Worm (Caenorhabditis elegans) whole organism, L1 larva: ENCODE data around the gene C29E4.10.

Source experiments
- C16A3.4 ChIP-seq: fragments of 150-350 bp; optimal IDR thresholded peaks from 2 replicates; lab custom pipeline; 2014; ENCODE audit warnings: missing biosample characterization, missing genetic modification characterization
- C34B4.2 ChIP-seq: sonication (generic microtip); optimal IDR thresholded peaks from 2 replicates; lab custom pipeline; 2017; ENCODE audit warnings: mild to moderate bottlenecking, missing genetic modification characterization, missing compliant biosample characterization
- Y116A8C.19 ChIP-seq: sonication (generic microtip); optimal IDR thresholded peaks from 2 replicates; lab custom pipeline; 2016; ENCODE audit warnings: missing compliant biosample characterization, missing genetic modification characterization, borderline replicate concordance
- aly-2 ChIP-seq: fragments of 150-350 bp; optimal IDR thresholded peaks from 2 replicates; lab custom pipeline; 2014; ENCODE audit warnings: missing biosample characterization, missing genetic modification characterization
- ama-1 ChIP-seq: fragments of 150-350 bp; optimal IDR thresholded peaks from 2 replicates; lab custom pipeline; 2014
- ceh-63 ChIP-seq: fragments of 200-800 bp; sonication (Bioruptor generic); optimal IDR thresholded peaks from 2 replicates; lab custom pipeline; 2018; ENCODE audit warnings: mild to moderate bottlenecking, missing genetic modification characterization, missing compliant biosample characterization
- ceh-8 ChIP-seq: fragments of 200-800 bp; sonication (Bioruptor generic); optimal IDR thresholded peaks from 2 replicates; lab custom pipeline; 2018; ENCODE audit warnings: mild to moderate bottlenecking, missing genetic modification characterization, moderate library complexity, missing compliant biosample characterization
- ces-1 ChIP-seq: fragments of 150-350 bp; optimal IDR thresholded peaks from 2 replicates; lab custom pipeline; 2014; ENCODE audit warnings: missing biosample characterization, missing genetic modification reagents, missing genetic modification characterization
- dpl-1 ChIP-seq, 3 experiments: fragments of 150-350 bp in 2 of 3; sonication (generic microtip) in 1 of 3; optimal IDR thresholded peaks; 2 replicates each; lab custom pipeline; 2014 to 2017; ENCODE audit warnings: missing biosample characterization in 3 of 3, missing genetic modification characterization in 3 of 3, missing genetic modification reagents in 3 of 3
- dsc-1 ChIP-seq: sonication (generic microtip); optimal IDR thresholded peaks from 2 replicates; lab custom pipeline; 2016; ENCODE audit warnings: mild to moderate bottlenecking, missing genetic modification characterization, missing compliant biosample characterization
- efl-1 ChIP-seq, 4 experiments: fragments of 150-350 bp; optimal IDR thresholded peaks in 3 of 4; peaks in 1 of 4; 1 replicate in 1 of 4; 2 replicates in 3 of 4; lab custom pipeline; 2014; ENCODE audit warnings: missing biosample characterization in 2 of 4, missing genetic modification characterization in 2 of 4, missing genetic modification reagents in 2 of 4
- egl-27 ChIP-seq, 2 experiments: fragments of 150-350 bp in 1 of 2; sonication (generic microtip); optimal IDR thresholded peaks; 3 replicates each; lab custom pipeline; 2017 to 2018; ENCODE audit warnings: missing biosample characterization in 2 of 2, missing genetic modification characterization in 2 of 2, missing genetic modification reagents in 2 of 2
- elt-2 ChIP-seq: sonication (generic microtip); optimal IDR thresholded peaks from 2 replicates; lab custom pipeline; 2016; ENCODE audit warnings: missing genetic modification characterization, mild to moderate bottlenecking, inconsistent platforms, missing compliant biosample characterization, missing genetic modification reagents
- elt-3 ChIP-seq, 6 experiments: fragments of 150-350 bp in 1 of 6; sonication (generic microtip); optimal IDR thresholded peaks; 2 replicates each; lab custom pipeline; 2017 to 2018; ENCODE audit warnings: missing biosample characterization in 6 of 6, missing genetic modification characterization in 6 of 6, inconsistent platforms in 1 of 6
- ets-5 ChIP-seq: fragments of 200-800 bp; sonication (Bioruptor generic); IDR thresholded peaks from 2 replicates; pipeline ENCODE4 v1.3.6; 2022; ENCODE audit warnings: missing genetic modification characterization, missing compliant biosample characterization
- fkh-4 ChIP-seq: sonication (generic microtip); optimal IDR thresholded peaks from 2 replicates; lab custom pipeline; 2016; ENCODE audit warnings: missing compliant biosample characterization, missing genetic modification characterization, borderline replicate concordance
- hlh-17 ChIP-seq: fragments of 200-800 bp; sonication (Bioruptor generic); optimal IDR thresholded peaks from 2 replicates; lab custom pipeline; 2018; ENCODE audit warnings: missing genetic modification characterization, mild to moderate bottlenecking, missing compliant biosample characterization, moderate library complexity, borderline replicate concordance
- hlh-4 ChIP-seq: sonication (generic microtip); optimal IDR thresholded peaks from 2 replicates; lab custom pipeline; 2016; ENCODE audit warnings: mild to moderate bottlenecking, missing genetic modification characterization, missing compliant biosample characterization
- irx-1 ChIP-seq: sonication (generic microtip); optimal IDR thresholded peaks from 2 replicates; lab custom pipeline; 2016; ENCODE audit warnings: missing genetic modification characterization, missing compliant biosample characterization
- lin-13 ChIP-seq: fragments of 150-350 bp; optimal IDR thresholded peaks from 2 replicates; lab custom pipeline; 2014; ENCODE audit warnings: missing biosample characterization, missing genetic modification reagents, missing genetic modification characterization
- lin-35 ChIP-seq, 2 experiments: fragments of 150-350 bp; optimal IDR thresholded peaks; 2 replicates each; lab custom pipeline; 2014; ENCODE audit warnings: missing biosample characterization in 2 of 2, missing genetic modification characterization in 2 of 2, missing genetic modification reagents in 2 of 2
- lsy-2 ChIP-seq, 2 experiments: fragments of 150-350 bp; optimal IDR thresholded peaks; 2 replicates each; lab custom pipeline; 2014; ENCODE audit warnings: missing biosample characterization in 2 of 2, missing genetic modification characterization in 2 of 2
- mab-9 ChIP-seq: fragments of 200-800 bp; sonication (Bioruptor generic); IDR thresholded peaks from 2 replicates; pipeline ENCODE4 v1.3.6; 2022; ENCODE audit warnings: missing genetic modification reagents, missing genetic modification characterization, missing compliant biosample characterization
- mef-2 ChIP-seq: fragments of 150-350 bp; optimal IDR thresholded peaks from 2 replicates; lab custom pipeline; 2014; ENCODE audit warnings: missing biosample characterization, missing genetic modification characterization
- mep-1 ChIP-seq: fragments of 150-350 bp; optimal IDR thresholded peaks from 2 replicates; lab custom pipeline; 2014; ENCODE audit warnings: missing biosample characterization, missing genetic modification characterization
- nhr-19 ChIP-seq: fragments of 200-800 bp; sonication (Bioruptor generic); conservative IDR thresholded peaks from 2 replicates; pipeline ENCODE4 v1.3.6; 2022; ENCODE audit warnings: missing genetic modification characterization, missing compliant biosample characterization
- nhr-237 ChIP-seq: fragments of 150-350 bp; optimal IDR thresholded peaks from 2 replicates; lab custom pipeline; 2014; ENCODE audit warnings: missing biosample characterization, missing genetic modification characterization
- nhr-71 ChIP-seq: sonication (generic microtip); optimal IDR thresholded peaks from 2 replicates; lab custom pipeline; 2016; ENCODE audit warnings: mild to moderate bottlenecking, missing genetic modification characterization, moderate library complexity, missing compliant biosample characterization
- nhr-76 ChIP-seq: sonication (generic microtip); optimal IDR thresholded peaks from 2 replicates; lab custom pipeline; 2017; ENCODE audit warnings: missing biosample characterization, missing genetic modification characterization
- nhr-85 ChIP-seq: sonication (generic microtip); peaks from one replicate; lab custom pipeline; 2016; ENCODE audit warnings: missing genetic modification characterization, inconsistent platforms, missing compliant biosample characterization
- skn-1 ChIP-seq: fragments of 150-350 bp; optimal IDR thresholded peaks from 2 replicates; lab custom pipeline; 2014; ENCODE audit warnings: missing biosample characterization, missing genetic modification characterization
- snpc-4 ChIP-seq: fragments of 150-350 bp; optimal IDR thresholded peaks from 2 replicates; lab custom pipeline; 2014; ENCODE audit warnings: missing biosample characterization, missing genetic modification characterization
- sup-37 ChIP-seq: fragments of 200-800 bp; sonication (Bioruptor generic); optimal IDR thresholded peaks from 2 replicates; lab custom pipeline; 2018; ENCODE audit warnings: mild to moderate bottlenecking, missing genetic modification characterization, missing compliant biosample characterization
- unc-130 ChIP-seq: fragments of 150-350 bp; optimal IDR thresholded peaks from 2 replicates; lab custom pipeline; 2017; ENCODE audit warnings: missing biosample characterization, missing genetic modification characterization, inconsistent platforms
- unc-30 ChIP-seq: sonication (generic microtip); optimal IDR thresholded peaks from 2 replicates; lab custom pipeline; 2017; ENCODE audit warnings: missing biosample characterization, missing genetic modification characterization
- unc-86 ChIP-seq: sonication (generic microtip); optimal IDR thresholded peaks from 2 replicates; lab custom pipeline; 2016; ENCODE audit warnings: missing genetic modification characterization, missing compliant biosample characterization
- unc-98 ChIP-seq: fragments of 200-800 bp; sonication (Bioruptor generic); IDR thresholded peaks from 2 replicates; pipeline ENCODE4 v1.3.6; 2022; ENCODE audit warnings: missing genetic modification characterization, missing compliant biosample characterization
- zag-1 ChIP-seq: fragments of 150-350 bp; optimal IDR thresholded peaks from 2 replicates; lab custom pipeline; 2014; ENCODE audit warnings: missing biosample characterization, missing genetic modification characterization
- ztf-11 ChIP-seq, 2 experiments: sonication (generic microtip); optimal IDR thresholded peaks; 2 replicates each; lab custom pipeline; 2016 to 2017; ENCODE audit warnings: missing genetic modification characterization in 2 of 2, missing biosample characterization in 1 of 2, missing compliant biosample characterization in 1 of 2

The C29E4.10 gene

ce11 chrIII:7973968-7974607 lies 36.4 kb downstream of the C29E4.10 start (continued):
- peak in 3 of 6 experiments; percentile 8 to 40 (median 8) for TF ChIP-seq elt-3 (tag; optimal IDR thresholded peaks at IDR 0.05; lab: Kevin White, UChicago)
- peak; percentile 16 for TF ChIP-seq C16A3.4 (tag; lab: Kevin White, UChicago)
- peak; percentile 70 for TF ChIP-seq nhr-85 (tag; lab: Kevin White, UChicago)
- TF ChIP-seq fkh-4 (tag; lab: Kevin White, UChicago), result no peak
- TF ChIP-seq dpl-1 (GFP tag; optimal IDR thresholded peaks at IDR 0.05; lab: Kevin White, UChicago), result peak in 2 of 3 experiments; percentile 13 to 19
- TF ChIP-seq unc-130 (tag; lab: Kevin White, UChicago), result no peak
- peak; percentile 27 for TF ChIP-seq ama-1
- TF ChIP-seq dsc-1 (tag; lab: Kevin White, UChicago), result no peak
- peak; percentile 34 for TF ChIP-seq elt-2 (tag; lab: Kevin White, UChicago)
- no peak for TF ChIP-seq ets-5 (GFP tag; lab: Robert Waterston, UW)
- TF ChIP-seq lsy-2 (tag; optimal IDR thresholded peaks at IDR 0.05; lab: Kevin White, UChicago), result peak in 1 of 2 experiments; percentile 19
- TF ChIP-seq nhr-76, result no peak
- peak; percentile 69 for TF ChIP-seq nhr-19 (GFP tag; lab: Robert Waterston, UW)
- TF ChIP-seq sup-37 (GFP tag; lab: Kevin White, UChicago), result no peak

ce11 chrIII:7977224-7977623 lies 39.6 kb downstream of the C29E4.10 start:
- TF ChIP-seq nhr-85 (tag; lab: Kevin White, UChicago), result peak; percentile 13
- TF ChIP-seq efl-1 (optimal IDR thresholded peaks at IDR 0.05; lab: Kevin White, UChicago), result no peak
- TF ChIP-seq efl-1 (GFP tag; optimal IDR thresholded peaks at IDR 0.05 in 1 of 2; lab: Kevin White, UChicago), result no peak
- TF ChIP-seq aly-2 (tag; lab: Kevin White, UChicago), result peak; percentile 64
- TF ChIP-seq lin-35 (GFP tag; optimal IDR thresholded peaks at IDR 0.05; lab: Kevin White, UChicago), result peak in 1 of 2 experiments; percentile 9
- no peak for TF ChIP-seq zag-1 (tag; lab: Kevin White, UChicago)
- peak; percentile 45 for TF ChIP-seq ama-1
- TF ChIP-seq dsc-1 (tag; lab: Kevin White, UChicago), result peak; percentile 3
- no peak for TF ChIP-seq hlh-4 (tag; lab: Kevin White, UChicago)
- no peak for TF ChIP-seq elt-3 (tag; optimal IDR thresholded peaks at IDR 0.05; lab: Kevin White, UChicago)

- no peak for TF ChIP-seq mef-2 (tag; lab: Kevin White, UChicago)
- no peak for TF ChIP-seq ceh-8 (GFP tag; lab: Kevin White, UChicago)
- TF ChIP-seq ceh-63, result no peak
- TF ChIP-seq Y116A8C.19 (tag; lab: Kevin White, UChicago), result no peak
- no peak for TF ChIP-seq unc-98 (GFP tag; lab: Robert Waterston, UW)
- no peak for TF ChIP-seq irx-1 (tag; lab: Kevin White, UChicago)
- TF ChIP-seq unc-86 (tag; lab: Kevin White, UChicago), result no peak
- no peak for TF ChIP-seq nhr-71 (tag; lab: Kevin White, UChicago)
- no peak for TF ChIP-seq unc-30 (tag; lab: Kevin White, UChicago)
- TF ChIP-seq ets-5 (GFP tag; lab: Robert Waterston, UW), result no peak
- no peak for TF ChIP-seq nhr-237
- no peak for TF ChIP-seq mab-9 (GFP tag; lab: Robert Waterston, UW)
- TF ChIP-seq ztf-11 (tag; optimal IDR thresholded peaks at IDR 0.05; lab: Kevin White, UChicago), result no peak
- TF ChIP-seq skn-1 (tag; lab: Kevin White, UChicago), result no peak
- TF ChIP-seq C34B4.2 (tag; lab: Kevin White, UChicago), result no peak
- TF ChIP-seq lin-13 (GFP tag; lab: Kevin White, UChicago), result no peak
- TF ChIP-seq, all 84 proteins: peak for 0
Observed at ce11 chrIII:7977777-7978176, 40.1 kb downstream of the C29E4.10 start, which contains the start of gene C06G4.4. Gene C06G4.4, minus strand, starts transcription at chrIII:7977812.

- TF ChIP-seq egl-27 (tag; optimal IDR thresholded peaks at IDR 0.05; lab: Kevin White, UChicago), result no peak
- no peak for TF ChIP-seq mef-2 (tag; lab: Kevin White, UChicago)
- TF ChIP-seq efl-1 (optimal IDR thresholded peaks at IDR 0.05; lab: Kevin White, UChicago), result no peak
- TF ChIP-seq efl-1 (GFP tag; optimal IDR thresholded peaks at IDR 0.05 in 1 of 2; lab: Kevin White, UChicago), result peak in 1 of 2 experiments; percentile 40
- TF ChIP-seq nhr-85 (tag; lab: Kevin White, UChicago), result no peak
- no peak for TF ChIP-seq hlh-17 (GFP tag; lab: Kevin White, UChicago)
- TF ChIP-seq mep-1 (tag; lab: Kevin White, UChicago), result peak; percentile 4
- no peak for TF ChIP-seq snpc-4 (tag; lab: Kevin White, UChicago)
- no peak for TF ChIP-seq ces-1 (GFP tag; lab: Kevin White, UChicago)
- TF ChIP-seq, all 84 proteins: peak for 2
Observed at ce11 chrIII:7978289-7978688, 40.6 kb downstream of the C29E4.10 start.
